Worm (Caenorhabditis elegans) whole organism, mixed stage, embryonic: ENCODE results near the gene rol-1.

Source experiments
- M03D4.4 ChIP-seq: sonication (generic microtip); optimal IDR thresholded peaks from 2 replicates; lab custom pipeline; 2017; ENCODE audit warnings: mild to moderate bottlenecking, missing genetic modification characterization, missing compliant biosample characterization
- cnd-1 ChIP-seq: fragments of 200-800 bp; sonication (Bioruptor generic); optimal IDR thresholded peaks from 2 replicates; lab custom pipeline; 2018; ENCODE audit warnings: mild to moderate bottlenecking, missing genetic modification characterization, missing compliant biosample characterization
- elt-3 ChIP-seq: fragments of 150-350 bp; optimal IDR thresholded peaks from 2 replicates; lab custom pipeline; 2014; ENCODE audit warnings: missing biosample characterization, missing genetic modification characterization
- mab-5 ChIP-seq: fragments of 150-350 bp; optimal IDR thresholded peaks from 2 replicates; lab custom pipeline; 2014; ENCODE audit warnings: missing biosample characterization, missing genetic modification characterization
- unc-39 ChIP-seq: fragments of 150-350 bp; optimal IDR thresholded peaks from 2 replicates; lab custom pipeline; 2014; ENCODE audit warnings: missing biosample characterization, missing genetic modification characterization
- unc-62 ChIP-seq: fragments of 150-350 bp; optimal IDR thresholded peaks from 2 replicates; lab custom pipeline; 2014; ENCODE audit warnings: missing biosample characterization, missing genetic modification reagents, missing genetic modification characterization

ce11 chrII:12150227-12150626, 22.1 kb upstream of the rol-1 start:
- TF ChIP-seq elt-3 (tag; lab: Kevin White, UChicago), result no peak
- no peak for TF ChIP-seq M03D4.4 (tag; lab: Kevin White, UChicago)
- no peak for TF ChIP-seq mab-5 (tag; lab: Kevin White, UChicago)
- no peak for TF ChIP-seq unc-62 (GFP tag; lab: Kevin White, UChicago)
- TF ChIP-seq unc-39 (tag; lab: Kevin White, UChicago), result no peak
- no peak for TF ChIP-seq cnd-1 (tag; lab: Kevin White, UChicago)
